Worm (Caenorhabditis elegans): ENCODE measurements around the gene ppm-2.

The ppm-2 gene

ce11 chrIII:4634947-4635346, 15.3 kb upstream of the ppm-2 start, which contains the start of gene clec-153:
TSS of gene clec-153 (plus strand) at chrIII:4635247.
- TF ChIP-seq ham-2 (GFP tag; optimal IDR thresholded peaks at IDR 0.05) = no peak
- no peak for TF ChIP-seq ces-1 (GFP tag; optimal IDR thresholded peaks at IDR 0.05)
- no peak for TF ChIP-seq unc-39 (tag; optimal IDR thresholded peaks at IDR 0.05)
- no peak for TF ChIP-seq zip-8 (tag; optimal IDR thresholded peaks at IDR 0.05)
- no peak for TF ChIP-seq nhr-12 (tag; optimal IDR thresholded peaks at IDR 0.05)
- TF ChIP-seq pha-4 (tag; optimal IDR thresholded peaks at IDR 0.05) = no peak
- no peak for TF ChIP-seq M03D4.4 (tag; optimal IDR thresholded peaks at IDR 0.05)
- TF ChIP-seq sptf-1 (tag; optimal IDR thresholded peaks at IDR 0.05) = no peak
- TF ChIP-seq drap-1 (GFP tag; optimal IDR thresholded peaks at IDR 0.05) = no peak
- TF ChIP-seq blmp-1 (tag; optimal IDR thresholded peaks at IDR 0.05) = no peak

ce11 chrIII:4643262-4643661, 7.0 kb upstream of the ppm-2 start, which contains the start of gene pfas-1:
TSS of gene pfas-1 (minus strand) at chrIII:4643310.
- TF ChIP-seq mab-5 (tag; optimal IDR thresholded peaks at IDR 0.05) = no peak
- no peak for TF ChIP-seq elt-3 (tag; optimal IDR thresholded peaks at IDR 0.05)
- no peak for TF ChIP-seq sem-2 (GFP tag; optimal IDR thresholded peaks at IDR 0.05)
- TF ChIP-seq hlh-1 (tag; optimal IDR thresholded peaks at IDR 0.05) = no peak
- no peak for TF ChIP-seq lin-13 (tag; optimal IDR thresholded peaks at IDR 0.05)
- TF ChIP-seq nhr-76 (tag; optimal IDR thresholded peaks at IDR 0.05) = no peak
- TF ChIP-seq unc-120 (tag; optimal IDR thresholded peaks at IDR 0.05; ENCODE audit: poor library complexity, severe bottlenecking) = no peak
- no peak for TF ChIP-seq lin-32 (GFP tag; optimal IDR thresholded peaks at IDR 0.05)
- TF ChIP-seq ces-1 (GFP tag; optimal IDR thresholded peaks at IDR 0.05) = no peak
- TF ChIP-seq elt-1 (tag; optimal IDR thresholded peaks at IDR 0.05; ENCODE audit: borderline replicate concordance, insufficient read depth) = no peak
- TF ChIP-seq nhr-12 (tag; optimal IDR thresholded peaks at IDR 0.05) = no peak
- TF ChIP-seq mep-1 (tag; optimal IDR thresholded peaks at IDR 0.05) = no peak
- TF ChIP-seq ztf-11 (tag; optimal IDR thresholded peaks at IDR 0.05) = no peak
- no peak for TF ChIP-seq sptf-1 (tag; optimal IDR thresholded peaks at IDR 0.05)
- TF ChIP-seq nhr-237 (tag; optimal IDR thresholded peaks at IDR 0.05) = no peak
- no peak for TF ChIP-seq lsy-2 (tag; optimal IDR thresholded peaks at IDR 0.05)
- TF ChIP-seq ceh-43 (GFP tag; optimal IDR thresholded peaks at IDR 0.05) = no peak
- no peak for TF ChIP-seq nhr-28 (tag; optimal IDR thresholded peaks at IDR 0.05)
- TF ChIP-seq drap-1 (GFP tag; optimal IDR thresholded peaks at IDR 0.05) = no peak

- no peak for TF ChIP-seq snpc-4 (tag; optimal IDR thresholded peaks at IDR 0.05)
- no peak for TF ChIP-seq sem-2 (GFP tag; optimal IDR thresholded peaks at IDR 0.05)
- no peak for TF ChIP-seq nhr-12 (tag; optimal IDR thresholded peaks at IDR 0.05)
- TF ChIP-seq unc-62 (GFP tag; optimal IDR thresholded peaks at IDR 0.05) = no peak
- TF ChIP-seq zip-8 (tag; optimal IDR thresholded peaks at IDR 0.05) = no peak
These were observed 4.0 kb upstream of the ppm-2 start, which contains the start of gene pqn-29 for ce11 chrIII:4646246-4646645. TSS of gene pqn-29 (minus strand) at chrIII:4646346.

- TF ChIP-seq cnd-1 (tag; optimal IDR thresholded peaks at IDR 0.05) = no peak
- TF ChIP-seq snpc-4 (tag; optimal IDR thresholded peaks at IDR 0.05) = no peak
- no peak for TF ChIP-seq elt-1 (tag; optimal IDR thresholded peaks at IDR 0.05; ENCODE audit: borderline replicate concordance, insufficient read depth)
- TF ChIP-seq mep-1 (tag; optimal IDR thresholded peaks at IDR 0.05) = no peak
- no peak for TF ChIP-seq unc-39 (tag; optimal IDR thresholded peaks at IDR 0.05)
- no peak for TF ChIP-seq blmp-1 (tag; optimal IDR thresholded peaks at IDR 0.05)
- TF ChIP-seq bed-3 (GFP tag; optimal IDR thresholded peaks at IDR 0.05) = no peak
These were observed 3.0 kb upstream of the ppm-2 start for ce11 chrIII:4647341-4647740.

- TF ChIP-seq mls-2 (tag; optimal IDR thresholded peaks at IDR 0.05) = no peak
- no peak for TF ChIP-seq nhr-12 (tag; optimal IDR thresholded peaks at IDR 0.05)
- TF ChIP-seq lsy-2 (tag; optimal IDR thresholded peaks at IDR 0.05) = no peak
- no peak for TF ChIP-seq hlh-1 (tag; optimal IDR thresholded peaks at IDR 0.05)
- no peak for TF ChIP-seq ztf-11 (tag; optimal IDR thresholded peaks at IDR 0.05)
- no peak for TF ChIP-seq ham-2 (GFP tag; optimal IDR thresholded peaks at IDR 0.05)
- TF ChIP-seq M03D4.4 (tag; optimal IDR thresholded peaks at IDR 0.05) = no peak
These were observed 2.4 kb upstream of the ppm-2 start, which contains the start of gene T23F11.6 for ce11 chrIII:4647878-4648277. TSS of gene T23F11.6 (minus strand) at chrIII:4647922.

ce11 chrIII:4649363-4649768, 928 bp upstream of the ppm-2 start:
- TF ChIP-seq mls-2 (tag; optimal IDR thresholded peaks at IDR 0.05) (no peak), elt-3 (tag; optimal IDR thresholded peaks at IDR 0.05) (peak; percentile 75), lin-13 (tag; optimal IDR thresholded peaks at IDR 0.05) (peak; percentile 42), mep-1 (tag; optimal IDR thresholded peaks at IDR 0.05) (peak; percentile 85), ces-1 (GFP tag; optimal IDR thresholded peaks at IDR 0.05) (peak; percentile 60), unc-62 (GFP tag; optimal IDR thresholded peaks at IDR 0.05) (peak; percentile 83), drap-1 (GFP tag; optimal IDR thresholded peaks at IDR 0.05) (peak; percentile 50), M03D4.4 (tag; optimal IDR thresholded peaks at IDR 0.05) (peak; percentile 58), hlh-1 (tag; optimal IDR thresholded peaks at IDR 0.05) (peak; percentile 90), ceh-39 (tag; optimal IDR thresholded peaks at IDR 0.05) (peak; percentile 3), nhr-237 (tag; optimal IDR thresholded peaks at IDR 0.05) (peak; percentile 90), unc-120 (tag; optimal IDR thresholded peaks at IDR 0.05; ENCODE audit: poor library complexity, severe bottlenecking) (peak; percentile 58), nhr-28 (tag; optimal IDR thresholded peaks at IDR 0.05) (no peak), ztf-11 (tag; optimal IDR thresholded peaks at IDR 0.05) (peak; percentile 32), bed-3 (GFP tag; optimal IDR thresholded peaks at IDR 0.05) (no peak), tbx-8 (GFP tag; optimal IDR thresholded peaks at IDR 0.05) (no peak), blmp-1 (tag; optimal IDR thresholded peaks at IDR 0.05) (no peak), ham-2 (GFP tag; optimal IDR thresholded peaks at IDR 0.05) (peak; percentile 27), nhr-12 (tag; optimal IDR thresholded peaks at IDR 0.05) (no peak), lsy-2 (tag; optimal IDR thresholded peaks at IDR 0.05) (peak; percentile 68), pha-4 (tag; optimal IDR thresholded peaks at IDR 0.05) (peak; percentile 92)
